Worm (Caenorhabditis elegans) whole organism, late embryonic: Measurements from ENCODE around the gene pin-2.
A peak's percentile ranks its signal among the peaks of the same experiment; 100 is the strongest.

ENCODE experiments used
- C08G9.2 ChIP-seq: sonication (generic microtip); optimal IDR thresholded peaks from 2 replicates; lab custom pipeline; 2016; ENCODE audit warnings: mild to moderate bottlenecking, missing genetic modification characterization, moderate library complexity, missing compliant biosample characterization
- C38D4.7 ChIP-seq: fragments of 200-800 bp; sonication (Bioruptor generic); optimal IDR thresholded peaks from 2 replicates; lab custom pipeline; 2018; ENCODE audit warnings: mild to moderate bottlenecking, missing genetic modification characterization, moderate library complexity, missing compliant biosample characterization
- F13H6.1 ChIP-seq: sonication (generic microtip); optimal IDR thresholded peaks from 2 replicates; lab custom pipeline; 2016; ENCODE audit warnings: missing genetic modification characterization, missing compliant biosample characterization
- Y22D7AL.16 ChIP-seq: sonication (generic microtip); optimal IDR thresholded peaks from 2 replicates; lab custom pipeline; 2016; ENCODE audit warnings: missing genetic modification characterization, missing compliant biosample characterization
- ama-1 ChIP-seq: fragments of 150-350 bp; optimal IDR thresholded peaks from 2 replicates; lab custom pipeline; 2014
- ceh-14 ChIP-seq: sonication (generic microtip); optimal IDR thresholded peaks from 2 replicates; lab custom pipeline; 2016; ENCODE audit warnings: missing genotype, missing genetic modification characterization, missing compliant biosample characterization
- ceh-18 ChIP-seq: sonication (generic microtip); optimal IDR thresholded peaks from 2 replicates; lab custom pipeline; 2016; ENCODE audit warnings: missing genetic modification characterization, missing compliant biosample characterization
- ceh-19 ChIP-seq: fragments of 200-800 bp; sonication (Bioruptor generic); optimal IDR thresholded peaks from 2 replicates; lab custom pipeline; 2018; ENCODE audit warnings: mild to moderate bottlenecking, missing genetic modification characterization, missing compliant biosample characterization
- ceh-2 ChIP-seq: sonication (generic microtip); optimal IDR thresholded peaks from 2 replicates; lab custom pipeline; 2016; ENCODE audit warnings: missing genotype, missing genetic modification characterization, missing compliant biosample characterization
- ceh-22 ChIP-seq: sonication (generic microtip); optimal IDR thresholded peaks from 2 replicates; lab custom pipeline; 2017; ENCODE audit warnings: missing biosample characterization, missing genetic modification characterization
- ceh-30 ChIP-seq: fragments of 150-350 bp; optimal IDR thresholded peaks from 2 replicates; lab custom pipeline; 2014; ENCODE audit warnings: missing biosample characterization, missing genetic modification characterization
- ceh-31 ChIP-seq: sonication (generic microtip); optimal IDR thresholded peaks from 2 replicates; lab custom pipeline; 2016; ENCODE audit warnings: missing genetic modification characterization, missing compliant biosample characterization
- ceh-34 ChIP-seq: sonication (generic microtip); optimal IDR thresholded peaks from 2 replicates; lab custom pipeline; 2016; ENCODE audit warnings: mild to moderate bottlenecking, missing genetic modification characterization, missing compliant biosample characterization
- ceh-45 ChIP-seq: fragments of 200-800 bp; sonication (Bioruptor generic); IDR thresholded peaks from 2 replicates; pipeline ENCODE4 v1.3.6; 2022; ENCODE audit warnings: missing genetic modification reagents, missing genetic modification characterization, missing compliant biosample characterization
- ceh-48 ChIP-seq: sonication (generic microtip); optimal IDR thresholded peaks from 2 replicates; lab custom pipeline; 2016; ENCODE audit warnings: missing genetic modification characterization, inconsistent platforms, missing compliant biosample characterization
- ceh-6 ChIP-seq: fragments of 200-800 bp; sonication (Bioruptor generic); optimal IDR thresholded peaks from 2 replicates; lab custom pipeline; 2018; ENCODE audit warnings: mild to moderate bottlenecking, missing genetic modification characterization, missing compliant biosample characterization
- dmd-4 ChIP-seq: sonication (generic microtip); optimal IDR thresholded peaks from 2 replicates; lab custom pipeline; 2016; ENCODE audit warnings: borderline replicate concordance, missing genetic modification characterization, missing compliant biosample characterization
- elt-2 ChIP-seq: sonication (generic microtip); optimal IDR thresholded peaks from 2 replicates; lab custom pipeline; 2016; ENCODE audit warnings: missing genetic modification reagents, missing genetic modification characterization, missing compliant biosample characterization
- ets-4 ChIP-seq: sonication (generic microtip); optimal IDR thresholded peaks from 2 replicates; lab custom pipeline; 2016; ENCODE audit warnings: missing genetic modification characterization, missing compliant biosample characterization
- fax-1 ChIP-seq: sonication (generic microtip); optimal IDR thresholded peaks from 2 replicates; lab custom pipeline; 2016; ENCODE audit warnings: missing genotype, missing genetic modification characterization, missing compliant biosample characterization
- fkh-10 ChIP-seq: fragments of 150-350 bp; optimal IDR thresholded peaks from 2 replicates; lab custom pipeline; 2014; ENCODE audit warnings: missing biosample characterization, missing genetic modification reagents, missing genetic modification characterization
- gmeb-2 ChIP-seq: sonication (generic microtip); optimal IDR thresholded peaks from 2 replicates; lab custom pipeline; 2016; ENCODE audit warnings: missing genetic modification characterization, inconsistent platforms, missing compliant biosample characterization
- hlh-15 ChIP-seq: sonication (generic microtip); optimal IDR thresholded peaks from 2 replicates; lab custom pipeline; 2016; ENCODE audit warnings: missing genetic modification characterization, missing compliant biosample characterization
- hlh-30 ChIP-seq: sonication (generic microtip); optimal IDR thresholded peaks from 2 replicates; lab custom pipeline; 2017; ENCODE audit warnings: antibody characterized with exemption, missing genetic modification characterization, missing compliant biosample characterization; ENCODE audit not compliant: insufficient read depth
- hlh-6 ChIP-seq: sonication (generic microtip); optimal IDR thresholded peaks from 2 replicates; lab custom pipeline; 2016; ENCODE audit warnings: missing genotype, missing genetic modification characterization, missing compliant biosample characterization
- nfya-1 ChIP-seq: sonication (generic microtip); optimal IDR thresholded peaks from 2 replicates; lab custom pipeline; 2017; ENCODE audit warnings: missing genetic modification characterization, mild to moderate bottlenecking, missing compliant biosample characterization, antibody characterized with exemption, moderate library complexity
- nhr-232 ChIP-seq: sonication (generic microtip); optimal IDR thresholded peaks from 2 replicates; lab custom pipeline; 2016; ENCODE audit warnings: missing genetic modification characterization, missing compliant biosample characterization
- odd-2 ChIP-seq: sonication (generic microtip); optimal IDR thresholded peaks from 2 replicates; lab custom pipeline; 2017; ENCODE audit warnings: antibody characterized with exemption, mild to moderate bottlenecking, missing genetic modification characterization, missing compliant biosample characterization
- pax-1 ChIP-seq: fragments of 150-350 bp; optimal IDR thresholded peaks from 2 replicates; lab custom pipeline; 2014; ENCODE audit warnings: missing biosample characterization, missing genetic modification characterization
- pha-2 ChIP-seq: sonication (generic microtip); optimal IDR thresholded peaks from 2 replicates; lab custom pipeline; 2017; ENCODE audit warnings: mild to moderate bottlenecking, missing genetic modification characterization, missing compliant biosample characterization
- pqm-1 ChIP-seq: sonication (generic microtip); optimal IDR thresholded peaks from 2 replicates; lab custom pipeline; 2016; ENCODE audit warnings: missing genetic modification characterization, missing compliant biosample characterization
- pros-1 ChIP-seq: fragments of 150-350 bp; optimal IDR thresholded peaks from 2 replicates; lab custom pipeline; 2014; ENCODE audit warnings: missing biosample characterization, missing genetic modification reagents, missing genetic modification characterization
- rnt-1 ChIP-seq: sonication (generic microtip); optimal IDR thresholded peaks from 2 replicates; lab custom pipeline; 2016; ENCODE audit warnings: missing genetic modification characterization, missing compliant biosample characterization
- sox-2 ChIP-seq: fragments of 200-800 bp; sonication (Bioruptor generic); IDR thresholded peaks from 2 replicates; pipeline ENCODE4 v1.3.6; 2022; ENCODE audit warnings: missing genetic modification reagents, missing genetic modification characterization, missing compliant biosample characterization
- syd-9 ChIP-seq: sonication (generic microtip); optimal IDR thresholded peaks from 2 replicates; lab custom pipeline; 2016; ENCODE audit warnings: mild to moderate bottlenecking, missing genetic modification characterization, moderate library complexity, missing compliant biosample characterization
- tbx-7 ChIP-seq: sonication (generic microtip); optimal IDR thresholded peaks from 2 replicates; lab custom pipeline; 2016; ENCODE audit warnings: missing genotype, missing genetic modification characterization, missing compliant biosample characterization
- ttx-3 ChIP-seq: sonication (generic microtip); optimal IDR thresholded peaks from 2 replicates; lab custom pipeline; 2016; ENCODE audit warnings: missing genetic modification reagents, missing genetic modification characterization, missing compliant biosample characterization
- unc-3 ChIP-seq, 2 experiments: fragments of 200-800 bp in 1 of 2; sonication (Bioruptor generic) in 1 of 2; sonication (generic microtip) in 1 of 2; conservative IDR thresholded peaks in 1 of 2; optimal IDR thresholded peaks in 1 of 2; 2 replicates each; pipeline versions ENCODE4 v1.3.6 to Lab custom; 2016 to 2022; ENCODE audit warnings: missing compliant biosample characterization in 2 of 2, missing genetic modification characterization in 2 of 2, missing genetic modification reagents in 1 of 2
- unc-42 ChIP-seq: sonication (generic microtip); optimal IDR thresholded peaks from 2 replicates; lab custom pipeline; 2016; ENCODE audit warnings: missing genotype, missing genetic modification characterization, missing compliant biosample characterization
- unc-55 ChIP-seq: sonication (generic microtip); optimal IDR thresholded peaks from 2 replicates; lab custom pipeline; 2017; ENCODE audit warnings: missing biosample characterization, missing genetic modification reagents, missing genetic modification characterization

Gene pin-2

DNA sequence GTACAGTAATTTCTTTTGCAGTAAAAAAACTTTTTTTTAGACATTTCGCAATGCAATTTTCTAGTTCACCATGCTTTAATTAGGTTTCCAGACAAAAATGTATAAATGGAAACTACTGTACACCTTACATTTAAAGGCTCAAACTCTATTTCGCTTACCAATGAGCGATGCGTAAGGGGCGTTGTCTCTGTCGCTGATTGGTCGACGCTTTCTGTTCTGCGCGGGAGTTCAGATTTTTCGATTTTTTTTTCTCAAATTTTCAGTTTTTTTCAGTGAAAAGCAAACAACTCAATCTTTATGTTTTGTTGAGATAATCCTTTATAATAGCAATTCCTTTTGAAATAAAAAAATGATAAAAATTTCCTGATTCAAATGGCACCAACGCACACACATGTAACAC, 39.5 kb upstream of the pin-2 start:
- TF ChIP-seq pax-1 (tag; lab: Kevin White, UChicago) (no peak), sox-2 (GFP tag; lab: Robert Waterston, UW) (no peak), nfya-1 (tag; lab: Kevin White, UChicago) (peak; percentile 60), Y22D7AL.16 (tag; lab: Kevin White, UChicago) (no peak), hlh-30 (tag; lab: Kevin White, UChicago) (no peak), hlh-15 (no peak), dmd-4 (tag; lab: Kevin White, UChicago) (no peak)

DNA sequence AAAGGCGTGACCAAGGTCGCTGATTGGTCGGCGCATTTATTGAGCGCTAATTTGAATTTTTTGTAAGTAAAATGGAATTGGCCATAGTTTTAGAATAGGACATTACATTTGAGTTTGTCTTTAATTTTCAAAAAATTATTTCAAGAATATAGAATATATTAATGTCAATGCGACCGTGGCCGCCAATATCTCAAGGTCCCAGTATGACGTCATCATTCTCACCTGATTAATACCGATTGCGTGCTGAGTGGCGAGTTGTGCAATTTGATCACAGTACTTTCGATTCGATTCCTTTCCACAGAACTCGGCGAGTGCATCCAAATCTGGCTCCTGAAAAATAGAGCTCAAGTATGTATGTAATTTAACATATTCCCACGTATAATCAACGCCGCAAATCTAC, 38.0 kb upstream of the pin-2 start:
- TF ChIP-seq ceh-19 (GFP tag; lab: Kevin White, UChicago) (no peak), syd-9 (tag; lab: Kevin White, UChicago) (no peak), ceh-30 (no peak), C38D4.7 (GFP tag; lab: Kevin White, UChicago) (no peak), Y22D7AL.16 (tag; lab: Kevin White, UChicago) (no peak), nfya-1 (tag; lab: Kevin White, UChicago) (peak; percentile 69), ceh-2 (tag; lab: Kevin White, UChicago) (no peak), fkh-10 (GFP tag; lab: Kevin White, UChicago) (no peak)

DNA sequence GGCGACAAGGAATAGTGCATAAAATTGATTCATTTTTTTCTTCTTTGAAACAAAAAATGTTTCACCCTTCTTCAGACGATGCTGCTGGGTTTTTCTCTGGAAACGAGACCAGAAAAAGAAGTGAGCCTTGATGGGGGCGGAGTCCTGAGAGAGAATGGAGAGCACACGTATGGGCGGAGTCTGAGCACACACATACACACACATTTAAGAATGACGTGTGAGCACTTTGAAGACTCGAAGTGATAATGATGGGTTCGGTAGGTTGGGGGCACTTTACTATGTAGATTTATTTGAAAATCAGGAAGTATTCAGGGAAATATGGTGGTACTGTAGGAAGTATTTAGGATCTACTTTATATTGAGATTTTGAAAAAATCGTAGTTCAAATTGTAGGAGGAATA, 36.2 kb upstream of the pin-2 start, which contains the start of gene flp-9:
flp-9 (minus strand) TSS at position 101 of the 400 bp plus-strand sequence.
- TF ChIP-seq nfya-1 (tag; lab: Kevin White, UChicago) (no peak), F13H6.1 (tag; lab: Kevin White, UChicago) (no peak), ceh-2 (tag; lab: Kevin White, UChicago) (no peak), pha-2 (tag; lab: Kevin White, UChicago) (no peak), C38D4.7 (GFP tag; lab: Kevin White, UChicago) (no peak), hlh-6 (tag; lab: Kevin White, UChicago) (no peak), C08G9.2 (tag; lab: Kevin White, UChicago) (no peak), pqm-1 (tag; lab: Kevin White, UChicago) (no peak), tbx-7 (tag; lab: Kevin White, UChicago) (no peak), gmeb-2 (tag; lab: Kevin White, UChicago) (no peak), ceh-18 (no peak), rnt-1 (tag; lab: Kevin White, UChicago) (no peak), odd-2 (no peak), nhr-232 (no peak), unc-55 (GFP tag; lab: Kevin White, UChicago) (no peak)

- TF ChIP-seq unc-42 (tag; lab: Kevin White, UChicago) (peak; percentile 90), syd-9 (tag; lab: Kevin White, UChicago) (no peak)
- TF ChIP-seq, all 69 proteins: peak for 1
These were observed 30.9 kb upstream of the pin-2 start for ce11 chrIV:12762782-12763181.

ce11 chrIV:12765067-12765466, 28.6 kb upstream of the pin-2 start, which contains the start of gene ZK897.10:
ZK897.10 (plus strand) TSS chrIV:12765351.
- TF ChIP-seq elt-2 (tag; lab: Kevin White, UChicago) (peak; percentile 86), pqm-1 (tag; lab: Kevin White, UChicago) (no peak), ceh-14 (tag; lab: Kevin White, UChicago) (no peak)
- TF ChIP-seq, all 69 proteins: peak for 1

DNA sequence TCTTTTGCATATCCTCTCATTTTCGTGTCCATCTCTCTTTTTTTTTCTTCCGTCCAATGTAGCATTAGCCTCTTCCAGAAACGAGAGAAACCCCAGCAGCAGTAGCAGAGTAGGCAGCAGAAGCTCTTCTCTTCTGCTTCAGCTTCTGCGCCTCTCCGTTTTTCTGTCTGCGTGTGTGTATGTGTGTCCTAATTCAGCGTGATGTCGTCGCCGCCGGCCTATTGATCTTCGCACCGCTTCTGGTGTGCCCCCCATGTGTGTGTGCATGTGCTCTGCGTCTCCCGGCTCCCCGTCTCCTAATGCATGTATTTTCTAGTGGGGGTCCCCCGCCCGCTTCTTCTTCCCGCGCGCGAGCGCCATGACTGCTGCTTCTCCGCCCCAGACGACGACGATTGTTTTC, 22.2 kb upstream of the pin-2 start:
- no peak for TF ChIP-seq ceh-22
- TF ChIP-seq unc-3 (GFP tag; conservative IDR thresholded peaks at IDR 0.05; lab: Robert Waterston, UW): no peak; the same call in 1 of the 2 replicates
- peak; percentile 11 for TF ChIP-seq unc-3 (tag; optimal IDR thresholded peaks at IDR 0.05; lab: Kevin White, UChicago)
- peak; percentile 5 for TF ChIP-seq F13H6.1 (tag; lab: Kevin White, UChicago)
- TF ChIP-seq ama-1 (lab: Kevin White, UChicago): no peak
- peak; percentile 81 for TF ChIP-seq ceh-48
- no peak for TF ChIP-seq ceh-6 (GFP tag; lab: Kevin White, UChicago)
- peak; percentile 67 for TF ChIP-seq fax-1 (tag; lab: Kevin White, UChicago)
- TF ChIP-seq Y22D7AL.16 (tag; lab: Kevin White, UChicago): no peak
- TF ChIP-seq hlh-30 (tag; lab: Kevin White, UChicago): peak; percentile 21
- TF ChIP-seq ceh-19 (GFP tag; lab: Kevin White, UChicago): peak; percentile 1
- peak; percentile 28 for TF ChIP-seq dmd-4 (tag; lab: Kevin White, UChicago)
- TF ChIP-seq ttx-3 (tag; lab: Kevin White, UChicago): no peak
- TF ChIP-seq ceh-45 (GFP tag; lab: Robert Waterston, UW): 0 out of 2 replicates have a peak, but pooled peaks have one; percentile 8
- TF ChIP-seq ets-4 (tag; lab: Kevin White, UChicago): no peak
- peak; percentile 71 for TF ChIP-seq ceh-14 (tag; lab: Kevin White, UChicago)
- TF ChIP-seq ceh-18: peak; percentile 72
- TF ChIP-seq ceh-34 (tag; lab: Kevin White, UChicago): peak; percentile 59
- TF ChIP-seq pros-1 (tag; lab: Kevin White, UChicago): peak; percentile 29
- peak; percentile 50 for TF ChIP-seq syd-9 (tag; lab: Kevin White, UChicago)
- peak; percentile 85 for TF ChIP-seq ceh-31
